Worm (Caenorhabditis elegans) whole organism, L4 larva: ENCODE data around the gene C08F11.17.

Source experiments
- D1046.2 ChIP-seq: fragments of 200-800 bp; sonication (Bioruptor generic); IDR thresholded peaks from 2 replicates; pipeline ENCODE4 v1.3.6; 2022; ENCODE audit warnings: missing genetic modification characterization, missing compliant biosample characterization
- F10B5.3 ChIP-seq: sonication (generic microtip); optimal IDR thresholded peaks from 2 replicates; lab custom pipeline; 2016; ENCODE audit warnings: mild to moderate bottlenecking, missing genetic modification characterization, missing compliant biosample characterization
- F37D6.2 ChIP-seq: sonication (generic microtip); optimal IDR thresholded peaks from 2 replicates; lab custom pipeline; 2016; ENCODE audit warnings: mild to moderate bottlenecking, missing genetic modification characterization, missing compliant biosample characterization
- F44E2.7 ChIP-seq: fragments of 200-800 bp; sonication (Bioruptor generic); IDR thresholded peaks from 2 replicates; pipeline ENCODE4 v2.1.2; 2022; ENCODE audit warnings: missing genetic modification characterization, missing compliant biosample characterization
- T26A8.4 ChIP-seq: fragments of 200-800 bp; sonication (Bioruptor generic); IDR thresholded peaks from 2 replicates; pipeline ENCODE4 v1.3.6; 2022; ENCODE audit warnings: missing genetic modification characterization, missing compliant biosample characterization
- Y105C5A.15 ChIP-seq: fragments of 200-800 bp; sonication (Bioruptor generic); IDR thresholded peaks from 2 replicates; pipeline ENCODE4 v1.3.6; 2022; ENCODE audit warnings: missing genetic modification characterization, missing compliant biosample characterization
- Y5F2A.4 ChIP-seq: fragments of 200-800 bp; sonication (Bioruptor generic); optimal IDR thresholded peaks from 2 replicates; lab custom pipeline; 2018; ENCODE audit warnings: mild to moderate bottlenecking, missing genetic modification characterization, missing compliant biosample characterization
- Y75B8A.6 ChIP-seq: fragments of 200-800 bp; sonication (Bioruptor generic); IDR thresholded peaks from 2 replicates; pipeline ENCODE4 v1.3.6; 2022; ENCODE audit warnings: missing genetic modification reagents, missing genetic modification characterization, missing compliant biosample characterization
- aly-2 ChIP-seq: sonication (generic microtip); optimal IDR thresholded peaks from 2 replicates; lab custom pipeline; 2018; ENCODE audit warnings: missing biosample characterization, missing genetic modification characterization
- ama-1 ChIP-seq: fragments of 150-350 bp; optimal IDR thresholded peaks from 2 replicates; lab custom pipeline; 2014; ENCODE audit warnings: inconsistent platforms, mixed read lengths
- arid-1 ChIP-seq: fragments of 200-800 bp; sonication (Bioruptor generic); conservative IDR thresholded peaks from 2 replicates; pipeline ENCODE4 v1.3.6; 2022; ENCODE audit warnings: missing genetic modification reagents, missing genetic modification characterization, missing compliant biosample characterization
- ceh-20 ChIP-seq: fragments of 200-800 bp; sonication (Bioruptor generic); IDR thresholded peaks from 2 replicates; pipeline ENCODE4 v1.3.6; 2022; ENCODE audit warnings: missing genetic modification reagents, missing genetic modification characterization, missing compliant biosample characterization
- ceh-32 ChIP-seq: sonication (generic microtip); optimal IDR thresholded peaks from 2 replicates; lab custom pipeline; 2016; ENCODE audit warnings: mild to moderate bottlenecking, missing genetic modification characterization, missing compliant biosample characterization; ENCODE audit not compliant: poor library complexity
- ceh-82 ChIP-seq: sonication (generic microtip); optimal IDR thresholded peaks from 2 replicates; lab custom pipeline; 2017; ENCODE audit warnings: missing biosample characterization, missing genetic modification characterization
- daf-16 ChIP-seq, 3 experiments: sonication (generic microtip); optimal IDR thresholded peaks; 2 replicates each; lab custom pipeline; 2016 to 2017; ENCODE audit warnings: missing genetic modification characterization in 3 of 3, missing genetic modification reagents in 3 of 3, mild to moderate bottlenecking in 2 of 3, missing compliant biosample characterization in 2 of 3, missing biosample characterization in 1 of 3, moderate library complexity in 1 of 3
- daf-19 ChIP-seq: fragments of 200-800 bp; sonication (Bioruptor generic); conservative IDR thresholded peaks from 2 replicates; pipeline ENCODE4 v1.3.6; 2022; ENCODE audit warnings: missing genetic modification characterization, missing compliant biosample characterization
- dpl-1 ChIP-seq: fragments of 150-350 bp; optimal IDR thresholded peaks from 2 replicates; lab custom pipeline; 2014; ENCODE audit warnings: missing biosample characterization, missing genetic modification reagents, missing genetic modification characterization
- duxl-1 ChIP-seq: sonication (generic microtip); optimal IDR thresholded peaks from 2 replicates; lab custom pipeline; 2016; ENCODE audit warnings: mild to moderate bottlenecking, missing genetic modification characterization, moderate library complexity, missing compliant biosample characterization; ENCODE audit not compliant: poor library complexity
- hlh-11 ChIP-seq: fragments of 200-800 bp; sonication (Bioruptor generic); optimal IDR thresholded peaks from 2 replicates; lab custom pipeline; 2018; ENCODE audit warnings: mild to moderate bottlenecking, missing genetic modification characterization, missing compliant biosample characterization
- jun-1 ChIP-seq: fragments of 150-350 bp; optimal IDR thresholded peaks from 2 replicates; lab custom pipeline; 2014; ENCODE audit warnings: missing biosample characterization, missing genetic modification reagents, missing genetic modification characterization
- lim-7 ChIP-seq: fragments of 200-800 bp; sonication (Bioruptor generic); IDR thresholded peaks from 2 replicates; pipeline ENCODE4 v1.3.6; 2022; ENCODE audit warnings: missing genetic modification characterization, missing compliant biosample characterization
- lin-1 ChIP-seq: fragments of 200-800 bp; sonication (Bioruptor generic); IDR thresholded peaks from 2 replicates; pipeline ENCODE4 v1.3.6; 2022; ENCODE audit warnings: missing genetic modification reagents, missing genetic modification characterization, missing compliant biosample characterization
- lin-15B ChIP-seq: fragments of 150-350 bp; sonication (generic microtip); optimal IDR thresholded peaks from 3 replicates; lab custom pipeline; 2014; ENCODE audit warnings: missing biosample characterization, missing genetic modification characterization
- lin-29 ChIP-seq: fragments of 200-800 bp; sonication (Bioruptor generic); IDR thresholded peaks from 2 replicates; pipeline ENCODE4 v1.3.6; 2022; ENCODE audit warnings: missing genetic modification reagents, missing genetic modification characterization, missing compliant biosample characterization
- lin-39 ChIP-seq: fragments of 150-350 bp; optimal IDR thresholded peaks from 2 replicates; lab custom pipeline; 2014; ENCODE audit warnings: missing biosample characterization, missing genetic modification reagents, missing genetic modification characterization
- lir-3 ChIP-seq: sonication (generic microtip); optimal IDR thresholded peaks from 2 replicates; lab custom pipeline; 2016; ENCODE audit warnings: mild to moderate bottlenecking, missing genetic modification characterization, missing compliant biosample characterization
- nhr-10 ChIP-seq: fragments of 150-350 bp; optimal IDR thresholded peaks from 2 replicates; lab custom pipeline; 2014; ENCODE audit warnings: missing biosample characterization, missing genetic modification characterization
- nhr-25 ChIP-seq: sonication (generic microtip); optimal IDR thresholded peaks from 2 replicates; lab custom pipeline; 2017; ENCODE audit warnings: missing genetic modification characterization, mild to moderate bottlenecking, missing compliant biosample characterization, antibody characterized with exemption, moderate library complexity, borderline replicate concordance; ENCODE audit not compliant: insufficient read depth
- nhr-28 ChIP-seq: fragments of 150-350 bp; optimal IDR thresholded peaks from 2 replicates; lab custom pipeline; 2014; ENCODE audit warnings: missing biosample characterization, missing genetic modification characterization
- nhr-48 ChIP-seq: sonication (generic microtip); optimal IDR thresholded peaks from 2 replicates; lab custom pipeline; 2016; ENCODE audit warnings: mild to moderate bottlenecking, missing genetic modification characterization, missing compliant biosample characterization
- pha-4 ChIP-seq, 2 experiments: fragments of 150-350 bp in 1 of 2; fragments of 200-800 bp in 1 of 2; sonication (Bioruptor generic) in 1 of 2; IDR thresholded peaks in 1 of 2; optimal IDR thresholded peaks in 1 of 2; 2 replicates each; pipeline versions ENCODE4 v1.3.6 to Lab custom; 2014 to 2022; ENCODE audit warnings: missing genetic modification characterization in 2 of 2, missing genetic modification reagents in 2 of 2, missing biosample characterization in 1 of 2, missing compliant biosample characterization in 1 of 2
- snpc-4 ChIP-seq: fragments of 150-350 bp; optimal IDR thresholded peaks from 2 replicates; lab custom pipeline; 2014; ENCODE audit warnings: missing biosample characterization, missing genetic modification characterization
- spr-1 ChIP-seq: sonication (generic microtip); optimal IDR thresholded peaks from 2 replicates; lab custom pipeline; 2016; ENCODE audit warnings: mild to moderate bottlenecking, missing genetic modification characterization, missing compliant biosample characterization
- tag-97 ChIP-seq: fragments of 200-800 bp; sonication (Bioruptor generic); IDR thresholded peaks from 2 replicates; pipeline ENCODE4 v1.3.6; 2022; ENCODE audit warnings: missing genetic modification characterization, missing compliant biosample characterization
- tra-1 ChIP-seq: fragments of 200-800 bp; sonication (Bioruptor generic); IDR thresholded peaks from 2 replicates; pipeline ENCODE4 v1.3.6; 2022; ENCODE audit warnings: missing genetic modification reagents, missing genetic modification characterization, missing compliant biosample characterization
- unc-62 ChIP-seq, 3 experiments: fragments of 150-350 bp in 1 of 3; sonication (generic microtip); optimal IDR thresholded peaks in 2 of 3; peaks in 1 of 3; 1 replicate in 1 of 3; 2 replicates in 2 of 3; lab custom pipeline; 2014 to 2017; ENCODE audit warnings: missing biosample characterization in 3 of 3, missing genetic modification characterization in 3 of 3, missing genetic modification reagents in 3 of 3, missing genotype in 1 of 3
- vab-7 ChIP-seq: fragments of 200-800 bp; sonication (Bioruptor generic); IDR thresholded peaks from 2 replicates; pipeline ENCODE4 v1.3.6; 2022; ENCODE audit warnings: missing genetic modification reagents, missing genetic modification characterization, missing compliant biosample characterization
- zip-2 ChIP-seq: fragments of 150-350 bp; optimal IDR thresholded peaks from 2 replicates; lab custom pipeline; 2014; ENCODE audit warnings: missing biosample characterization, missing genetic modification characterization

Gene C08F11.17

DNA sequence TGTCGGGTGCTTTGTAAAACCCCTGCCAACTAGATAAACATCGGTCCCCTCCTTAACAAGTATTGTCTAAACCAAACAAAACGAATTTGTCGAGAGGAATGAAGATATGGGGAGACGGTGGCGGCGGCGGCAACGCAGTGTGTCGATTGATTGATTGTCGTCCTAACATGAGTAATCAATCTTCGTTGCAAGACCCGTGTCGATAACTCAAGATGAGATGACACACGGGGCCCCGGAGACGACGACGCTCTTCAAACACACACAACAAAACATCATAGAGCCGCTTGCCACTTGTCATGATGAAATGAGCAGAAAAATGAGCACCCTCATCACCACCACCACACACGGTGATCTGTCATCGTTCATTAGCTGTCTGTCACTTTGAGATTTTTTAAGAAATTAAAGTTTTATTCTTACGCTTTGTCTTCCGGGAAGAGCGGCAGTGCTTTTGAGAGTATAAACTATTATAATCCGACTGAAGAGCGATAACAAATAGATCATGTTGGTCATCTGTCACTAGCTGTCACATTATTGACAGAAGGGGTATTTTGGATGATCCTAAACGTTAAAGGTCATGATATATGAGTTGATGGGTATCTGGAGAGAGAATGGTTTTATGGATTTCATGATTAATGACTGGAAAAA lies 45.7 kb upstream of the C08F11.17 start (continued):
- TF ChIP-seq arid-1 (GFP tag; lab: Robert Waterston, UW) (no peak), tag-97 (GFP tag; lab: Robert Waterston, UW) (no peak), T26A8.4 (GFP tag; lab: Robert Waterston, UW) (no peak), lin-1 (GFP tag; lab: Robert Waterston, UW) (no peak), lim-7 (GFP tag; lab: Robert Waterston, UW) (no peak), daf-16 (GFP tag; optimal IDR thresholded peaks at IDR 0.05; lab: Kevin White, UChicago) (peak in 1 of 2 experiments; percentile 9), daf-16 (tag; optimal IDR thresholded peaks at IDR 0.05; lab: Kevin White, UChicago) (no peak), nhr-28 (tag; lab: Kevin White, UChicago) (no peak), hlh-11 (tag; lab: Kevin White, UChicago) (peak; percentile 10), lin-39 (tag; lab: Kevin White, UChicago) (no peak), ceh-82 (tag; lab: Kevin White, UChicago) (no peak)

DNA sequence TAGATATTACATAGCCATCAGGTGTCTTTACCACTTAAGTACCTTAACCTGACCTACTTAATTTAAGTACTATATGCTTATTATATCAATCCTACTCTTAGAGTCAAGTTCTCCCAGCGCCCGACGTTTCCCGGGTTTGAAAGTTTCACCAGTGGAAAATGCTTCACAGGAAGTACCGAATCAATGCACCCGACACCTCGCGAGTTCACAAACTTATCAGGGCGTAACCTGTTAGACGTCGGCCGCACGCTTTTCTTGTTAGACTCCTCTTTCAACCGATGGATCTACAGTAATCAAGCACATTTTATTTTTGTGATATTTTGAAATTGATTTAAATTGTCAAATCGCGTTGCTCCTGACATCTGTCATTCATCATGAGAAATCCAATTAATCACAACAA lies 45.2 kb upstream of the C08F11.17 start:
- TF ChIP-seq F10B5.3 (tag; lab: Kevin White, UChicago) (no peak), Y5F2A.4 (GFP tag; lab: Kevin White, UChicago) (no peak), Y105C5A.15 (GFP tag; lab: Robert Waterston, UW) (no peak), aly-2 (tag; lab: Kevin White, UChicago) (no peak), vab-7 (GFP tag; lab: Robert Waterston, UW) (no peak), Y75B8A.6 (GFP tag; lab: Robert Waterston, UW) (no peak), D1046.2 (GFP tag; lab: Robert Waterston, UW) (no peak), unc-62 (GFP tag; optimal IDR thresholded peaks at IDR 0.05 in 1 of 2; lab: Kevin White, UChicago) (no peak), unc-62 (tag; optimal IDR thresholded peaks at IDR 0.05; lab: Kevin White, UChicago) (no peak), dpl-1 (GFP tag; lab: Kevin White, UChicago) (no peak), duxl-1 (no peak), F44E2.7 (no peak), ceh-20 (no peak), lin-1 (GFP tag; lab: Robert Waterston, UW) (no peak), jun-1 (tag; lab: Kevin White, UChicago) (no peak), ceh-32 (tag; lab: Kevin White, UChicago) (no peak), zip-2 (tag; lab: Kevin White, UChicago) (no peak), pha-4 (GFP tag; IDR thresholded peaks at IDR 0.05; lab: Robert Waterston, UW) (no peak), pha-4 (tag; optimal IDR thresholded peaks at IDR 0.05; lab: Kevin White, UChicago) (no peak), F37D6.2 (tag; lab: Kevin White, UChicago) (no peak), lin-29 (GFP tag; lab: Robert Waterston, UW) (no peak)

DNA sequence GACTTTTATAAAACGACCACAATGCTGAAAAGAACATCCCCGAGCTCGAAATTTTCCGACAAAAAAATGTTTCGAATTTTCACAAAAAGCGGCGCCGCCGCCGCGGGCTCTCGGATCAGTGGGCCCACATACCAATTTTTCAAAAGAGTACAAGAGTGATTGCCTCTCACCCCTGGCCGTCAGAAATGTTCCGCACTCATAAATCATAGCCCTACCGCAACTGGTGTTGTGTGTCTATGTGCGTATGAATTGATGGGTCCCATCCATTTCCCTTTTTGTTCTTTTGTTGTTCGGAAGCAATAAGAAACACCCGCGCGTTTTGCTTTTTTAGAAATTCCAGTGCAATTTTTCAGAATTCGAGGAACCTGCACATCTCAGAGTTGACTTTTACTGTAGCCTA lies 44.5 kb upstream of the C08F11.17 start:
- TF ChIP-seq ama-1 (lab: Kevin White, UChicago), result no peak
- TF ChIP-seq unc-62 (GFP tag; optimal IDR thresholded peaks at IDR 0.05 in 1 of 2; lab: Kevin White, UChicago), result peak in 1 of 2 experiments; percentile 97
- peak; percentile 17 for TF ChIP-seq unc-62 (tag; optimal IDR thresholded peaks at IDR 0.05; lab: Kevin White, UChicago)
- no peak for TF ChIP-seq nhr-25 (tag; lab: Kevin White, UChicago)
- TF ChIP-seq F10B5.3 (tag; lab: Kevin White, UChicago), result no peak
- TF ChIP-seq lin-15B (tag; lab: Kevin White, UChicago), result no peak
- no peak for TF ChIP-seq Y105C5A.15 (GFP tag; lab: Robert Waterston, UW)
- peak; percentile 86 for TF ChIP-seq ceh-20
- no peak for TF ChIP-seq daf-19 (GFP tag; lab: Robert Waterston, UW)
- no peak for TF ChIP-seq nhr-48
- no peak for TF ChIP-seq spr-1 (tag; lab: Kevin White, UChicago)
- no peak for TF ChIP-seq pha-4 (GFP tag; IDR thresholded peaks at IDR 0.05; lab: Robert Waterston, UW)
- TF ChIP-seq pha-4 (tag; optimal IDR thresholded peaks at IDR 0.05; lab: Kevin White, UChicago), result no peak
- no peak for TF ChIP-seq lir-3
- 0 out of 2 replicates have a peak, but pooled peaks have one; percentile 15 for TF ChIP-seq tra-1 (GFP tag; lab: Robert Waterston, UW)
- no peak for TF ChIP-seq snpc-4
- TF ChIP-seq nhr-10 (tag; lab: Kevin White, UChicago), result no peak
- peak; percentile 27; the same call in 1 of the 2 replicates for TF ChIP-seq vab-7 (GFP tag; lab: Robert Waterston, UW)
- no peak for TF ChIP-seq jun-1 (tag; lab: Kevin White, UChicago)
